Worm (Caenorhabditis elegans) whole organism, late embryonic: Measurements from ENCODE around the gene F31F7.2.

ENCODE experiments used
- ama-1 ChIP-seq: fragments of 150-350 bp; optimal IDR thresholded peaks from 2 replicates; lab custom pipeline; 2014
- ceh-22 ChIP-seq: sonication (generic microtip); optimal IDR thresholded peaks from 2 replicates; lab custom pipeline; 2017; ENCODE audit warnings: missing biosample characterization, missing genetic modification characterization
- odd-2 ChIP-seq: sonication (generic microtip); optimal IDR thresholded peaks from 2 replicates; lab custom pipeline; 2017; ENCODE audit warnings: antibody characterized with exemption, mild to moderate bottlenecking, missing genetic modification characterization, missing compliant biosample characterization
- pag-3 ChIP-seq: sonication (generic microtip); optimal IDR thresholded peaks from 2 replicates; lab custom pipeline; 2016; ENCODE audit warnings: missing compliant biosample characterization, missing genetic modification characterization, borderline replicate concordance
- pat-9 ChIP-seq: fragments of 200-800 bp; sonication (Bioruptor generic); optimal IDR thresholded peaks from 2 replicates; lab custom pipeline; 2018; ENCODE audit warnings: mild to moderate bottlenecking, missing genetic modification characterization, moderate library complexity, missing compliant biosample characterization
- pax-1 ChIP-seq: fragments of 150-350 bp; optimal IDR thresholded peaks from 2 replicates; lab custom pipeline; 2014; ENCODE audit warnings: missing biosample characterization, missing genetic modification characterization
- pha-4 ChIP-seq: fragments of 150-350 bp; optimal IDR thresholded peaks from 2 replicates; lab custom pipeline; 2018; ENCODE audit warnings: missing biosample characterization, missing genetic modification reagents, missing genetic modification characterization
- pqm-1 ChIP-seq: sonication (generic microtip); optimal IDR thresholded peaks from 2 replicates; lab custom pipeline; 2016; ENCODE audit warnings: missing genetic modification characterization, missing compliant biosample characterization
- unc-3 ChIP-seq, 2 experiments: fragments of 200-800 bp in 1 of 2; sonication (Bioruptor generic) in 1 of 2; sonication (generic microtip) in 1 of 2; conservative IDR thresholded peaks in 1 of 2; optimal IDR thresholded peaks in 1 of 2; 2 replicates each; pipeline versions ENCODE4 v1.3.6 to Lab custom; 2016 to 2022; ENCODE audit warnings: missing compliant biosample characterization in 2 of 2, missing genetic modification characterization in 2 of 2, missing genetic modification reagents in 1 of 2
- unc-86 ChIP-seq: sonication (generic microtip); optimal IDR thresholded peaks from 2 replicates; lab custom pipeline; 2016; ENCODE audit warnings: missing genetic modification characterization, missing compliant biosample characterization
- zip-5 ChIP-seq: sonication (generic microtip); optimal IDR thresholded peaks from 2 replicates; lab custom pipeline; 2016; ENCODE audit warnings: missing genetic modification characterization, missing compliant biosample characterization

DNA sequence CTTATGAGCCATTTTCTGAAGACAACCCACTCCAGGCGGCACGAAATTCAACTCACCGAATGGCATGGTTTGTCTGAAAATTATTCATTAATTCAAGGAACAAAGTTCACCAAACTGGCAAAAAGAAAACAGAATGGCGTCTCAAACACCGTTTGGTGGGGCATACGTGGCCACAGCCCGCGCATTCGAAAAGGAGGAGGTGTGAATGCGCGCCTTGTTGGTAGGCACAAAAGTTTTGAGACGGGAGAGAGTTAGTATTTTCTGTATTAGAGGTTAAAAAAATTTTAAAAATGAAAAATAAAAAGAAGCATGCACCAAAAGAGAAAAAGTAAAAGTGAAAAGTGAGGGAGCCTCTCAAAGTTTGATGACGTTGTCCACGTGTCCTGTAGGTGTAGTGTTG, 41.3 kb downstream of the F31F7.2 start:
- no peak for TF ChIP-seq pqm-1 (tag; lab: Kevin White, UChicago)
- TF ChIP-seq unc-86 (tag; lab: Kevin White, UChicago) = no peak
- no peak for TF ChIP-seq ama-1 (lab: Kevin White, UChicago)
- TF ChIP-seq unc-3 (GFP tag; conservative IDR thresholded peaks at IDR 0.05; lab: Robert Waterston, UW) = no peak
- no peak for TF ChIP-seq unc-3 (tag; optimal IDR thresholded peaks at IDR 0.05; lab: Kevin White, UChicago)
- TF ChIP-seq pha-4 (tag; lab: Kevin White, UChicago) = no peak
- no peak for TF ChIP-seq pat-9
- TF ChIP-seq pag-3 (tag; lab: Kevin White, UChicago) = no peak
- no peak for TF ChIP-seq zip-5 (tag; lab: Kevin White, UChicago)
- TF ChIP-seq ceh-22 (tag; lab: Kevin White, UChicago) = no peak
- TF ChIP-seq odd-2 (tag; lab: Kevin White, UChicago) = no peak
- TF ChIP-seq pax-1 = no peak
